Fruit fly (Drosophila melanogaster) whole organism, embryonic: ENCODE measurements around the gene DCTN6-p27.

ENCODE experiments used
- Ada2b ChIP-seq: fragments of 200-800 bp; sonication (Bioruptor generic); IDR thresholded peaks from 2 replicates; pipeline ENCODE4 v1.3.6; 2022; ENCODE audit warnings: missing biosample characterization, missing genetic modification characterization
- CG10321 ChIP-seq: fragments of 200-800 bp; sonication (Bioruptor generic); IDR thresholded peaks from 2 replicates; pipeline ENCODE4 v1.3.6; 2022; ENCODE audit warnings: missing biosample characterization, missing genetic modification characterization
- CG12155 ChIP-seq: fragments of 200-800 bp; sonication (Bioruptor generic); optimal IDR thresholded peaks from 3 replicates; lab custom pipeline; 2016; ENCODE audit warnings: missing biosample characterization, missing genetic modification characterization
- CG12219 ChIP-seq: fragments of 200-800 bp; sonication (Bioruptor generic); optimal IDR thresholded peaks from 3 replicates; lab custom pipeline; 2018; ENCODE audit warnings: missing biosample characterization, mild to moderate bottlenecking, missing genetic modification characterization
- CG12769 ChIP-seq: fragments of 200-800 bp; sonication (Bioruptor generic); optimal IDR thresholded peaks from 2 replicates; lab custom pipeline; 2019; ENCODE audit warnings: missing biosample characterization, mild to moderate bottlenecking, missing genetic modification characterization, moderate library complexity
- CG13296 ChIP-seq: fragments of 200-800 bp; sonication (Bioruptor generic); optimal IDR thresholded peaks from 3 replicates; lab custom pipeline; 2018; ENCODE audit warnings: missing biosample characterization, mild to moderate bottlenecking, missing genetic modification characterization
- CG14667 ChIP-seq: fragments of 200-800 bp; sonication (Bioruptor generic); IDR thresholded peaks from 2 replicates; pipeline ENCODE4 v1.3.6; 2022; ENCODE audit warnings: missing biosample characterization, missing genetic modification characterization
- CG15011 ChIP-seq: fragments of 200-800 bp; sonication (Bioruptor generic); optimal IDR thresholded peaks from 3 replicates; lab custom pipeline; 2018; ENCODE audit warnings: missing biosample characterization, mild to moderate bottlenecking, missing genetic modification characterization
- CG17829 ChIP-seq: fragments of 200-800 bp; optimal IDR thresholded peaks from 2 replicates; lab custom pipeline; 2019; ENCODE audit warnings: missing biosample characterization, mild to moderate bottlenecking, missing genetic modification characterization, moderate library complexity
- CG18011 ChIP-seq: fragments of 200-800 bp; sonication (Bioruptor generic); optimal IDR thresholded peaks from 2 replicates; lab custom pipeline; 2017; ENCODE audit warnings: missing biosample characterization, missing genetic modification characterization, mild to moderate bottlenecking, moderate library complexity, missing genotype
- CG18619 ChIP-seq: fragments of 200-800 bp; sonication (Bioruptor generic); optimal IDR thresholded peaks from 3 replicates; lab custom pipeline; 2017; ENCODE audit warnings: missing biosample characterization, mild to moderate bottlenecking, missing genetic modification characterization
- CG2712 ChIP-seq: fragments of 200-800 bp; optimal IDR thresholded peaks from 3 replicates; lab custom pipeline; 2019; ENCODE audit warnings: missing biosample characterization, mild to moderate bottlenecking, missing genetic modification characterization, moderate library complexity
- CG30403 ChIP-seq: fragments of 200-800 bp; sonication (Bioruptor generic); optimal IDR thresholded peaks from 3 replicates; lab custom pipeline; 2016; ENCODE audit warnings: missing biosample characterization, missing genetic modification characterization
- CG3065 ChIP-seq: fragments of 200-800 bp; sonication (Bioruptor generic); optimal IDR thresholded peaks from 2 replicates; lab custom pipeline; 2016; ENCODE audit warnings: missing biosample characterization, missing genetic modification characterization
- CG31224 ChIP-seq: fragments of 200-800 bp; sonication (Bioruptor generic); IDR thresholded peaks from 2 replicates; pipeline ENCODE4 v1.3.6; 2022; ENCODE audit warnings: missing biosample characterization, missing genetic modification characterization
- CG31365 ChIP-seq: fragments of 200-800 bp; sonication (Bioruptor generic); optimal IDR thresholded peaks from 2 replicates; lab custom pipeline; 2018; ENCODE audit warnings: missing biosample characterization, mild to moderate bottlenecking, missing genetic modification characterization
- CG33557 ChIP-seq: fragments of 200-800 bp; sonication (Bioruptor generic); optimal IDR thresholded peaks from 2 replicates; lab custom pipeline; 2019; ENCODE audit warnings: missing biosample characterization, mild to moderate bottlenecking, missing genetic modification characterization, moderate library complexity
- CG34376 ChIP-seq: fragments of 200-800 bp; sonication (Bioruptor generic); optimal IDR thresholded peaks from 2 replicates; lab custom pipeline; 2018; ENCODE audit warnings: missing biosample characterization, mild to moderate bottlenecking, missing genetic modification characterization
- CG4820 ChIP-seq: fragments of 200-800 bp; sonication (Bioruptor generic); optimal IDR thresholded peaks from 3 replicates; lab custom pipeline; 2016; ENCODE audit warnings: missing biosample characterization, missing genetic modification characterization
- CG5245 ChIP-seq: fragments of 200-800 bp; sonication (Bioruptor generic); optimal IDR thresholded peaks from 3 replicates; lab custom pipeline; 2016; ENCODE audit warnings: missing biosample characterization, missing genetic modification characterization
- CG6254 ChIP-seq: fragments of 200-800 bp; sonication (Bioruptor generic); optimal IDR thresholded peaks from 3 replicates; lab custom pipeline; 2017; ENCODE audit warnings: mild to moderate bottlenecking, missing biosample characterization, missing genetic modification reagents, missing genetic modification characterization
- CG6813 ChIP-seq: fragments of 200-800 bp; sonication (Bioruptor generic); optimal IDR thresholded peaks from 2 replicates; lab custom pipeline; 2017; ENCODE audit warnings: missing biosample characterization, missing genetic modification characterization, mild to moderate bottlenecking, moderate library complexity, missing genetic modification reagents
- CG8359 ChIP-seq: fragments of 200-800 bp; sonication (Bioruptor generic); optimal IDR thresholded peaks from 2 replicates; lab custom pipeline; 2017; ENCODE audit warnings: missing biosample characterization, mild to moderate bottlenecking, missing genetic modification characterization, borderline replicate concordance
- CG8924 ChIP-seq: fragments of 200-800 bp; optimal IDR thresholded peaks from 3 replicates; lab custom pipeline; 2019; ENCODE audit warnings: missing biosample characterization, mild to moderate bottlenecking, missing genetic modification characterization, moderate library complexity
- CG9817 ChIP-seq: fragments of 200-800 bp; sonication (Bioruptor generic); optimal IDR thresholded peaks from 2 replicates; lab custom pipeline; 2018; ENCODE audit warnings: missing biosample characterization, mild to moderate bottlenecking, missing genetic modification characterization, moderate library complexity
- CG9932 ChIP-seq: fragments of 200-800 bp; sonication (Bioruptor generic); IDR thresholded peaks from 2 replicates; pipeline ENCODE4 v1.3.6; 2022; ENCODE audit warnings: missing biosample characterization, missing genetic modification characterization
- CrebB ChIP-seq: fragments of 200-800 bp; sonication (Bioruptor generic); optimal IDR thresholded peaks from 3 replicates; lab custom pipeline; 2018; ENCODE audit warnings: missing biosample characterization, mild to moderate bottlenecking, missing genetic modification characterization
- Dbx ChIP-seq: fragments of 200-800 bp; sonication (Bioruptor generic); IDR thresholded peaks from 3 replicates; pipeline ENCODE4 v1.3.6; 2022; ENCODE audit warnings: missing biosample characterization, missing genetic modification characterization
- Dip3 ChIP-seq: fragments of 200-800 bp; sonication (Bioruptor generic); optimal IDR thresholded peaks from 3 replicates; lab custom pipeline; 2016; ENCODE audit warnings: missing biosample characterization, missing genetic modification characterization
- Drgx ChIP-seq: fragments of 200-800 bp; sonication (Bioruptor generic); IDR thresholded peaks from 2 replicates; pipeline ENCODE4 v1.3.6; 2022; ENCODE audit warnings: missing biosample characterization, missing genetic modification characterization
- Fer1 ChIP-seq: fragments of 200-800 bp; sonication (Bioruptor generic); optimal IDR thresholded peaks from 2 replicates; lab custom pipeline; 2017; ENCODE audit warnings: missing biosample characterization, mild to moderate bottlenecking, missing genetic modification characterization
- Gsc ChIP-seq: fragments of 200-800 bp; sonication (Bioruptor generic); IDR thresholded peaks from 2 replicates; pipeline ENCODE4 v1.3.6; 2022; ENCODE audit warnings: missing biosample characterization, missing genetic modification characterization
- HLH4C ChIP-seq: fragments of 200-800 bp; sonication (Bioruptor generic); IDR thresholded peaks from 3 replicates; pipeline ENCODE4 v1.3.6; 2022; ENCODE audit warnings: missing biosample characterization, missing genetic modification characterization; ENCODE audit not compliant: partially characterized antibody
- Hmr ChIP-seq: fragments of 200-800 bp; sonication (Bioruptor generic); optimal IDR thresholded peaks from 3 replicates; lab custom pipeline; 2017; ENCODE audit warnings: mild to moderate bottlenecking, missing biosample characterization, missing genetic modification reagents, missing genetic modification characterization
- Mad ChIP-seq: fragments of 200-800 bp; sonication (Bioruptor generic); optimal IDR thresholded peaks from 2 replicates; lab custom pipeline; 2016; ENCODE audit warnings: missing biosample characterization, missing genetic modification characterization
- Max ChIP-seq: fragments of 200-800 bp; sonication (Bioruptor generic); optimal IDR thresholded peaks from 2 replicates; lab custom pipeline; 2016; ENCODE audit warnings: missing biosample characterization, mild to moderate bottlenecking, missing genetic modification characterization
- Meics ChIP-seq: fragments of 200-800 bp; sonication (Bioruptor generic); optimal IDR thresholded peaks from 2 replicates; lab custom pipeline; 2017; ENCODE audit warnings: missing biosample characterization, mild to moderate bottlenecking, missing genetic modification characterization
- NfI ChIP-seq: fragments of 200-800 bp; sonication (Bioruptor generic); optimal IDR thresholded peaks from 3 replicates; lab custom pipeline; 2018; ENCODE audit warnings: missing biosample characterization, mild to moderate bottlenecking, missing genetic modification characterization, moderate library complexity
- Rfx ChIP-seq: fragments of 200-800 bp; sonication (Bioruptor generic); IDR thresholded peaks from 2 replicates; pipeline ENCODE4 v1.3.6; 2022; ENCODE audit warnings: missing biosample characterization, missing genetic modification characterization
- az2 ChIP-seq: fragments of 200-800 bp; sonication (Bioruptor generic); optimal IDR thresholded peaks from 3 replicates; lab custom pipeline; 2016; ENCODE audit warnings: missing biosample characterization, missing genetic modification characterization
- da ChIP-seq: fragments of 200-800 bp; sonication (Bioruptor generic); optimal IDR thresholded peaks from 2 replicates; lab custom pipeline; 2016; ENCODE audit warnings: missing biosample characterization, missing genetic modification characterization
- dysf ChIP-seq: fragments of 200-800 bp; sonication (Bioruptor generic); IDR thresholded peaks from 3 replicates; pipeline ENCODE4 v1.3.6; 2022; ENCODE audit warnings: missing biosample characterization, missing genetic modification characterization
- ems ChIP-seq: fragments of 200-800 bp; sonication (Bioruptor generic); optimal IDR thresholded peaks from 3 replicates; lab custom pipeline; 2016; ENCODE audit warnings: missing biosample characterization, missing genetic modification characterization
- eve ChIP-seq, 2 experiments: fragments of >200 bp; optimal IDR thresholded peaks; 2 replicates each; lab custom pipeline; 2017; ENCODE audit warnings: missing biosample characterization in 2 of 2, missing genetic modification characterization in 2 of 2
- hkb ChIP-seq, 2 experiments: fragments of 200-800 bp in 1 of 2; fragments of >200 bp in 1 of 2; sonication (Bioruptor generic) in 1 of 2; IDR thresholded peaks in 1 of 2; optimal IDR thresholded peaks in 1 of 2; 2 replicates each; pipeline versions ENCODE4 v1.3.6 to Lab custom; 2017 to 2022; ENCODE audit warnings: missing biosample characterization in 1 of 2, missing genetic modification characterization in 1 of 2
- ind ChIP-seq: fragments of 200-800 bp; sonication (Bioruptor generic); optimal IDR thresholded peaks from 3 replicates; lab custom pipeline; 2016; ENCODE audit warnings: missing biosample characterization, missing genetic modification characterization
- mam ChIP-seq: fragments of 200-800 bp; sonication (Bioruptor generic); optimal IDR thresholded peaks from 3 replicates; lab custom pipeline; 2016; ENCODE audit warnings: missing biosample characterization, missing genetic modification characterization
- p53 ChIP-seq: fragments of 200-800 bp; sonication (Bioruptor generic); optimal IDR thresholded peaks from 2 replicates; lab custom pipeline; 2016; ENCODE audit warnings: missing biosample characterization, missing genetic modification characterization
- sens ChIP-seq: fragments of 200-800 bp; sonication (Bioruptor generic); peaks from one replicate; lab custom pipeline; 2016; ENCODE audit warnings: missing biosample characterization, missing genetic modification characterization
- tx ChIP-seq: fragments of 200-800 bp; sonication (Bioruptor generic); optimal IDR thresholded peaks from 2 replicates; lab custom pipeline; 2016; ENCODE audit warnings: missing biosample characterization, missing genetic modification characterization
- unpg ChIP-seq: fragments of 200-800 bp; sonication (Bioruptor generic); optimal IDR thresholded peaks from 3 replicates; lab custom pipeline; 2018; ENCODE audit warnings: missing biosample characterization, mild to moderate bottlenecking, missing genetic modification characterization, moderate library complexity

Gene DCTN6-p27

dm6 chr2L:19140984-19141262 lies 8.8 kb downstream of the DCTN6-p27 start (continued):
- TF ChIP-seq CG8359 (GFP tag; lab: Kevin White, UChicago) (no peak), CG33557 (GFP tag; lab: Kevin White, UChicago) (no peak), Dbx (peak; percentile 73; the same call in 2 of the 3 replicates), CG34376 (peak; percentile 12), Meics (GFP tag; lab: Kevin White, UChicago) (peak; percentile 56), CG9932 (GFP tag; lab: Robert Waterston, UW) (peak; percentile 78), az2 (no peak), NfI (GFP tag; lab: Kevin White, UChicago) (peak; percentile 5), CG17829 (tag; lab: Kevin White, UChicago) (no peak), CG15011 (no peak), CG31224 (0 out of 2 replicates have a peak, but pooled peaks have one; percentile 14), mam (GFP tag; lab: Kevin White, UChicago) (no peak), ems (peak; percentile 29), CG31365 (tag; lab: Kevin White, UChicago) (no peak), Fer1 (GFP tag; lab: Kevin White, UChicago) (peak; percentile 56), Dip3 (GFP tag; lab: Kevin White, UChicago) (peak; percentile 42), tx (GFP tag; lab: Kevin White, UChicago) (peak; percentile 1), sens (GFP tag; lab: Kevin White, UChicago) (peak; percentile 50), Drgx (GFP tag; lab: Robert Waterston, UW) (peak; percentile 30; the same call in 1 of the 2 replicates), CG8924 (tag; lab: Kevin White, UChicago) (peak; percentile 42), CG30403 (GFP tag; lab: Kevin White, UChicago) (peak; percentile 18), CG10321 (no peak), CG13296 (GFP tag; lab: Kevin White, UChicago) (no peak), CG12219 (peak; percentile 2), ind (GFP tag; lab: Kevin White, UChicago) (peak; percentile 13), CG9817 (tag; lab: Kevin White, UChicago) (peak; percentile 30), Max (GFP tag; lab: Kevin White, UChicago) (peak; percentile 27), Hmr (GFP tag; lab: Kevin White, UChicago) (peak; percentile 52), CG4820 (GFP tag; lab: Kevin White, UChicago) (no peak), CG12769 (peak; percentile 71), hkb (optimal IDR thresholded peaks at IDR 0.05; lab: Kevin White, UChicago) (no peak), hkb (GFP tag; IDR thresholded peaks at IDR 0.05; lab: Robert Waterston, UW) (0 out of 2 replicates have a peak, but pooled peaks have one; percentile 34), CrebB (tag; lab: Kevin White, UChicago) (no peak), dysf (GFP tag; lab: Robert Waterston, UW) (peak; percentile 53), Gsc (GFP tag; lab: Robert Waterston, UW) (no peak), CG2712 (tag; lab: Kevin White, UChicago) (peak; percentile 27), CG5245 (GFP tag; lab: Kevin White, UChicago) (peak; percentile 37), CG12155 (GFP tag; lab: Kevin White, UChicago) (peak; percentile 24), Rfx (GFP tag; lab: Robert Waterston, UW) (peak; percentile 65), p53 (GFP tag; lab: Kevin White, UChicago) (no peak), unpg (GFP tag; lab: Kevin White, UChicago) (peak; percentile 31), CG18619 (GFP tag; lab: Kevin White, UChicago) (peak; percentile 40), CG18011 (GFP tag; lab: Kevin White, UChicago) (no peak), HLH4C (GFP tag; lab: Robert Waterston, UW) (no peak), eve (GFP tag; optimal IDR thresholded peaks at IDR 0.05; lab: Kevin White, UChicago) (peak in 1 of 2 experiments; percentile 47), Ada2b (GFP tag; lab: Robert Waterston, UW) (0 out of 2 replicates have a peak, but pooled peaks have one; percentile 29), CG14667 (GFP tag; lab: Robert Waterston, UW) (no peak), CG6813 (GFP tag; lab: Kevin White, UChicago) (peak; percentile 26), CG3065 (GFP tag; lab: Kevin White, UChicago) (no peak), da (GFP tag; lab: Kevin White, UChicago) (no peak), CG6254 (GFP tag; lab: Kevin White, UChicago) (no peak), Mad (peak; percentile 10)
